Worm (Caenorhabditis elegans) whole organism, late embryonic: Measurements from ENCODE around the gene C03E10.1.

Source experiments
- C08G9.2 ChIP-seq: sonication (generic microtip); optimal IDR thresholded peaks from 2 replicates; lab custom pipeline; 2016; ENCODE audit warnings: mild to moderate bottlenecking, missing genetic modification characterization, moderate library complexity, missing compliant biosample characterization
- C38D4.7 ChIP-seq: fragments of 200-800 bp; sonication (Bioruptor generic); optimal IDR thresholded peaks from 2 replicates; lab custom pipeline; 2018; ENCODE audit warnings: mild to moderate bottlenecking, missing genetic modification characterization, moderate library complexity, missing compliant biosample characterization
- K09A11.1 ChIP-seq: sonication (generic microtip); optimal IDR thresholded peaks from 2 replicates; lab custom pipeline; 2017; ENCODE audit warnings: antibody characterized with exemption, mild to moderate bottlenecking, missing genetic modification characterization, missing compliant biosample characterization; ENCODE audit not compliant: insufficient read depth
- Y22D7AL.16 ChIP-seq: sonication (generic microtip); optimal IDR thresholded peaks from 2 replicates; lab custom pipeline; 2016; ENCODE audit warnings: missing genetic modification characterization, missing compliant biosample characterization
- ceh-14 ChIP-seq: sonication (generic microtip); optimal IDR thresholded peaks from 2 replicates; lab custom pipeline; 2016; ENCODE audit warnings: missing genotype, missing genetic modification characterization, missing compliant biosample characterization
- ceh-19 ChIP-seq: fragments of 200-800 bp; sonication (Bioruptor generic); optimal IDR thresholded peaks from 2 replicates; lab custom pipeline; 2018; ENCODE audit warnings: mild to moderate bottlenecking, missing genetic modification characterization, missing compliant biosample characterization
- ceh-22 ChIP-seq: sonication (generic microtip); optimal IDR thresholded peaks from 2 replicates; lab custom pipeline; 2017; ENCODE audit warnings: missing biosample characterization, missing genetic modification characterization
- ceh-31 ChIP-seq: sonication (generic microtip); optimal IDR thresholded peaks from 2 replicates; lab custom pipeline; 2016; ENCODE audit warnings: missing genetic modification characterization, missing compliant biosample characterization
- ceh-34 ChIP-seq: sonication (generic microtip); optimal IDR thresholded peaks from 2 replicates; lab custom pipeline; 2016; ENCODE audit warnings: mild to moderate bottlenecking, missing genetic modification characterization, missing compliant biosample characterization
- ceh-48 ChIP-seq: sonication (generic microtip); optimal IDR thresholded peaks from 2 replicates; lab custom pipeline; 2016; ENCODE audit warnings: missing genetic modification characterization, inconsistent platforms, missing compliant biosample characterization
- ceh-6 ChIP-seq: fragments of 200-800 bp; sonication (Bioruptor generic); optimal IDR thresholded peaks from 2 replicates; lab custom pipeline; 2018; ENCODE audit warnings: mild to moderate bottlenecking, missing genetic modification characterization, missing compliant biosample characterization
- ceh-9 ChIP-seq: sonication (generic microtip); optimal IDR thresholded peaks from 2 replicates; lab custom pipeline; 2016; ENCODE audit warnings: mild to moderate bottlenecking, missing genetic modification characterization, inconsistent platforms, missing compliant biosample characterization
- che-1 ChIP-seq: sonication (generic microtip); optimal IDR thresholded peaks from 2 replicates; lab custom pipeline; 2016; ENCODE audit warnings: mild to moderate bottlenecking, missing genetic modification characterization, missing compliant biosample characterization
- dve-1 ChIP-seq: sonication (generic microtip); optimal IDR thresholded peaks from 2 replicates; lab custom pipeline; 2017; ENCODE audit warnings: antibody characterized with exemption, mild to moderate bottlenecking, missing genetic modification characterization, missing compliant biosample characterization
- elt-2 ChIP-seq: sonication (generic microtip); optimal IDR thresholded peaks from 2 replicates; lab custom pipeline; 2016; ENCODE audit warnings: missing genetic modification reagents, missing genetic modification characterization, missing compliant biosample characterization
- ets-4 ChIP-seq: sonication (generic microtip); optimal IDR thresholded peaks from 2 replicates; lab custom pipeline; 2016; ENCODE audit warnings: missing genetic modification characterization, missing compliant biosample characterization
- fax-1 ChIP-seq: sonication (generic microtip); optimal IDR thresholded peaks from 2 replicates; lab custom pipeline; 2016; ENCODE audit warnings: missing genotype, missing genetic modification characterization, missing compliant biosample characterization
- gmeb-2 ChIP-seq: sonication (generic microtip); optimal IDR thresholded peaks from 2 replicates; lab custom pipeline; 2016; ENCODE audit warnings: missing genetic modification characterization, inconsistent platforms, missing compliant biosample characterization
- hlh-6 ChIP-seq: sonication (generic microtip); optimal IDR thresholded peaks from 2 replicates; lab custom pipeline; 2016; ENCODE audit warnings: missing genotype, missing genetic modification characterization, missing compliant biosample characterization
- madf-2 ChIP-seq: sonication (generic microtip); optimal IDR thresholded peaks from 2 replicates; lab custom pipeline; 2017; ENCODE audit warnings: missing genetic modification characterization, missing compliant biosample characterization
- nfya-1 ChIP-seq: sonication (generic microtip); optimal IDR thresholded peaks from 2 replicates; lab custom pipeline; 2017; ENCODE audit warnings: missing genetic modification characterization, mild to moderate bottlenecking, missing compliant biosample characterization, antibody characterized with exemption, moderate library complexity
- nhr-232 ChIP-seq: sonication (generic microtip); optimal IDR thresholded peaks from 2 replicates; lab custom pipeline; 2016; ENCODE audit warnings: missing genetic modification characterization, missing compliant biosample characterization
- pax-1 ChIP-seq: fragments of 150-350 bp; optimal IDR thresholded peaks from 2 replicates; lab custom pipeline; 2014; ENCODE audit warnings: missing biosample characterization, missing genetic modification characterization
- ref-2 ChIP-seq: sonication (generic microtip); optimal IDR thresholded peaks from 2 replicates; lab custom pipeline; 2016; ENCODE audit warnings: missing genetic modification characterization, missing compliant biosample characterization
- sdc-2 ChIP-seq: sonication (generic microtip); optimal IDR thresholded peaks from 2 replicates; lab custom pipeline; 2016; ENCODE audit warnings: missing genotype, missing genetic modification characterization, missing compliant biosample characterization
- syd-9 ChIP-seq: sonication (generic microtip); optimal IDR thresholded peaks from 2 replicates; lab custom pipeline; 2016; ENCODE audit warnings: mild to moderate bottlenecking, missing genetic modification characterization, moderate library complexity, missing compliant biosample characterization
- tbx-2 ChIP-seq: sonication (generic microtip); optimal IDR thresholded peaks from 2 replicates; lab custom pipeline; 2016; ENCODE audit warnings: missing genetic modification characterization, missing compliant biosample characterization
- unc-42 ChIP-seq: sonication (generic microtip); optimal IDR thresholded peaks from 2 replicates; lab custom pipeline; 2016; ENCODE audit warnings: missing genotype, missing genetic modification characterization, missing compliant biosample characterization
- unc-55 ChIP-seq: sonication (generic microtip); optimal IDR thresholded peaks from 2 replicates; lab custom pipeline; 2017; ENCODE audit warnings: missing biosample characterization, missing genetic modification reagents, missing genetic modification characterization
- unc-86 ChIP-seq: sonication (generic microtip); optimal IDR thresholded peaks from 2 replicates; lab custom pipeline; 2016; ENCODE audit warnings: missing genetic modification characterization, missing compliant biosample characterization

C03E10.1 gene

DNA sequence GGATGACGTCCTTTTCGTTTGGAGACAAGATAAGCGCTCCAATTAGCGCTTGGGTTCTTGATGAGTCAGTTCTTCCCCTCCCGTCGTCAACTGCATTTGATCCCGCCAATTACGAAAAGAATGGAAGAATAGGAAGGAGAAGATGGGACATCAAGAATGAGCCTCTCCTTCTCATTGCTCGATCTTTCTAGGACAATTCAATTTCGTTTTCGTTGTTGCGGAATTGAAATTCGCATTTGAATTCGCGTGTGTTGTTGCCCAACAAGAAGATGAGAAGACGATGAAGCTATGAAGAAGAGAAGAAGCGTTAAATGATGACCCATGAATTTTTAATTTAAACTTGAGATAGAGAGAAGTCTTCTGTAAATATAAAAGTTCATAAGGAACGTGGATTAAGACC lies 45.9 kb downstream of the C03E10.1 start:
- TF ChIP-seq ceh-48 (tag; lab: Kevin White, UChicago) (no peak), dve-1 (tag; lab: Kevin White, UChicago) (no peak), unc-42 (tag; lab: Kevin White, UChicago) (peak; percentile 90), ceh-22 (tag; lab: Kevin White, UChicago) (no peak), ref-2 (tag; lab: Kevin White, UChicago) (no peak), fax-1 (no peak), gmeb-2 (tag; lab: Kevin White, UChicago) (no peak), pax-1 (tag; lab: Kevin White, UChicago) (no peak)
- TF ChIP-seq, all 69 proteins: peak for 1

DNA sequence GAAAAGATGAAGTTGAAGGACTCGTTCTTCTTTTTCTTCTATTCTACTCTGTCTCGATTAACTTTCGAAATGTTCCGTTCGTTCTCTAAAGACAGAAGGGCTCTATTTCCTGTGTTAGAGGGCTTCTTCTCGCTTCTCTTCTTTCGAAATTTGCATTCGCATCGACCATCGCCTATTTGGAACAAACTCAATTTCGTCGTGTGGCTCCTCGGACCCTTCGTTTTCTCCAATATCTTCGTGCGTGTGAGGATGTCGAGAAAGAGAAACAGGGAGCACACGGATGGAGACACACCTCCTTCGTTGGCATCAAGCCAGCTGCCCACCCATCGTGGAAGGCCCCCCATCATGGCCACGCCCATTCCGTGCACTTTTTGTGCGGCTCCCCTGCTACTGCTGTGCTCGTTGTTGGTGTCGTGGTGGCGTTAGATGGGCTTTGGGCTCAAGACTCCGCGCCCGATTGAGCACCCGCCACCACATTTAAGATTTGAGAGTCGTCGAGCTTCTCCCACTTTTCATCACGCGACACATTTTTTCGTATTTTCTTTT lies 50.2 kb downstream of the C03E10.1 start:
- TF ChIP-seq Y22D7AL.16 (tag; lab: Kevin White, UChicago) (no peak), sdc-2 (no peak), ref-2 (tag; lab: Kevin White, UChicago) (peak; percentile 26), elt-2 (tag; lab: Kevin White, UChicago) (no peak), hlh-6 (tag; lab: Kevin White, UChicago) (no peak), unc-55 (GFP tag; lab: Kevin White, UChicago) (no peak), syd-9 (tag; lab: Kevin White, UChicago) (no peak), madf-2 (tag; lab: Kevin White, UChicago) (no peak), fax-1 (no peak), C08G9.2 (tag; lab: Kevin White, UChicago) (no peak), ceh-34 (peak; percentile 16), ceh-6 (no peak), nfya-1 (tag; lab: Kevin White, UChicago) (no peak), che-1 (no peak), nhr-232 (tag; lab: Kevin White, UChicago) (no peak), K09A11.1 (tag; lab: Kevin White, UChicago) (no peak), ceh-14 (tag; lab: Kevin White, UChicago) (no peak), ceh-9 (tag; lab: Kevin White, UChicago) (no peak), ceh-31 (tag; lab: Kevin White, UChicago) (peak; percentile 38), tbx-2 (tag; lab: Kevin White, UChicago) (peak; percentile 13), unc-42 (tag; lab: Kevin White, UChicago) (peak; percentile 97), C38D4.7 (GFP tag; lab: Kevin White, UChicago) (no peak), ceh-19 (GFP tag; lab: Kevin White, UChicago) (peak; percentile 24), gmeb-2 (tag; lab: Kevin White, UChicago) (no peak), unc-86 (tag; lab: Kevin White, UChicago) (no peak)
- TF ChIP-seq, all 69 proteins: peak for 6

DNA sequence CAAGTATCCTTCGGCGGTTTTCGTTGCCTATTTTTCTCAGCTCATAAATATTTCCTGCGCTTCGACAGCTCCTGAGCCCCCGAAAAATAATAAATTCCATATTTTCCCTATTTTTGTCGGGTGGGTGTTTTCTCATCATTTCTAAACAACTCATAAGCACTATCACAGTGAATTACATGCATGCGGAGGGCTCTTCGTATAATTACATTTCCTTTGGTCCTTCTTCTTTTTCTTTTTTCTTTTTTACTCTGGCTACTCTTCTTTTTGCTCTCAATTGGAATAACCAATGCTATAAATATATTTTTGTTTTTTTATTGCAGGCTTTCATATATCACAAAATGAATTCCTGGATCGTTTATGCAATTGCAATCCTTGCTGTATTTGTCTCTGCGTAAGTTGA lies 50.9 kb downstream of the C03E10.1 start, which contains the start of gene T02E9.5:
Gene T02E9.5 (plus strand): TSS at position 321 of the 400 bp plus-strand sequence.
- no peak for TF ChIP-seq ets-4
- TF ChIP-seq unc-42 (tag; lab: Kevin White, UChicago) = peak; percentile 91
